Fruit fly (Drosophila melanogaster): ENCODE results near the gene CG16956.

dm6 chr2L:13411566-13411965 is 2.8 kb downstream of the CG16956 start, which contains the start of gene Vm34Ca:
- TF ChIP-seq pan (optimal IDR thresholded peaks at IDR 0.05) (no peak), Dll (optimal IDR thresholded peaks at IDR 0.05) (no peak), usp (GFP tag; optimal IDR thresholded peaks at IDR 0.05) (no peak), psq (optimal IDR thresholded peaks at IDR 0.05) (no peak)

Measured in whole organism.